Fruit fly (Drosophila melanogaster) whole organism, prepupa: ENCODE measurements around the gene rdgA.

Experiments used
- CG10631 ChIP-seq: fragments of 200-800 bp; sonication (Bioruptor generic); optimal IDR thresholded peaks from 2 replicates; lab custom pipeline; 2016; ENCODE audit warnings: missing biosample characterization, missing genetic modification characterization
- CG10669 ChIP-seq: fragments of 200-800 bp; sonication (Bioruptor generic); optimal IDR thresholded peaks from 3 replicates; lab custom pipeline; 2018; ENCODE audit warnings: missing biosample characterization, mild to moderate bottlenecking, missing genetic modification characterization, moderate library complexity
- CG11294 ChIP-seq: fragments of 200-800 bp; sonication (Bioruptor generic); IDR thresholded peaks from 2 replicates; pipeline ENCODE4 v1.3.6; 2022; ENCODE audit warnings: missing biosample characterization, missing genetic modification characterization
- CG15336 ChIP-seq: fragments of 200-800 bp; sonication (Bioruptor generic); IDR thresholded peaks from 2 replicates; pipeline ENCODE4 v1.3.6; 2022; ENCODE audit warnings: missing biosample characterization, missing genetic modification characterization
- CG1621 ChIP-seq: fragments of 200-800 bp; sonication (Bioruptor generic); optimal IDR thresholded peaks from 3 replicates; lab custom pipeline; 2018; ENCODE audit warnings: missing biosample characterization, mild to moderate bottlenecking, missing genetic modification characterization
- CG16779 ChIP-seq: fragments of 200-800 bp; sonication (Bioruptor generic); optimal IDR thresholded peaks from 3 replicates; lab custom pipeline; 2017; ENCODE audit warnings: missing biosample characterization, mild to moderate bottlenecking, missing genetic modification characterization
- CG3032 ChIP-seq: fragments of 200-800 bp; optimal IDR thresholded peaks from 2 replicates; lab custom pipeline; 2019; ENCODE audit warnings: missing biosample characterization, mild to moderate bottlenecking, missing genetic modification characterization, moderate library complexity
- CG31627 ChIP-seq: fragments of 200-800 bp; sonication (Bioruptor generic); optimal IDR thresholded peaks from 3 replicates; lab custom pipeline; 2016; ENCODE audit warnings: missing biosample characterization, missing genetic modification characterization
- CG32006 ChIP-seq: fragments of 200-800 bp; sonication (Bioruptor generic); optimal IDR thresholded peaks from 3 replicates; lab custom pipeline; 2017; ENCODE audit warnings: missing biosample characterization, mild to moderate bottlenecking, missing genetic modification characterization
- CG34406 ChIP-seq: fragments of 200-800 bp; sonication (Bioruptor generic); optimal IDR thresholded peaks from 3 replicates; lab custom pipeline; 2016; ENCODE audit warnings: missing biosample characterization, missing genetic modification characterization
- CG6163 ChIP-seq: fragments of 200-800 bp; sonication (Bioruptor generic); IDR thresholded peaks from 3 replicates; pipeline ENCODE4 v1.3.6; 2022; ENCODE audit warnings: missing biosample characterization, missing genetic modification characterization
- CG6276 ChIP-seq: fragments of 200-800 bp; sonication (Bioruptor generic); optimal IDR thresholded peaks from 2 replicates; lab custom pipeline; 2017; ENCODE audit warnings: missing biosample characterization, mild to moderate bottlenecking, missing genetic modification characterization
- CG6792 ChIP-seq: fragments of 200-800 bp; sonication (Bioruptor generic); optimal IDR thresholded peaks from 3 replicates; lab custom pipeline; 2016; ENCODE audit warnings: missing biosample characterization, missing genetic modification characterization
- CG6808 ChIP-seq: fragments of 200-800 bp; sonication (Bioruptor generic); optimal IDR thresholded peaks from 3 replicates; lab custom pipeline; 2017; ENCODE audit warnings: missing biosample characterization, missing genetic modification characterization, mild to moderate bottlenecking, moderate library complexity, missing genetic modification reagents
- CG7368 ChIP-seq: fragments of 200-800 bp; sonication (Bioruptor generic); optimal IDR thresholded peaks from 3 replicates; lab custom pipeline; 2016; ENCODE audit warnings: missing biosample characterization, missing genetic modification characterization
- CG8119 ChIP-seq: fragments of 200-800 bp; sonication (Bioruptor generic); IDR thresholded peaks from 3 replicates; pipeline ENCODE4 v1.3.6; 2022; ENCODE audit warnings: missing biosample characterization, missing genetic modification characterization
- CG8319 ChIP-seq: fragments of 200-800 bp; sonication (Bioruptor generic); optimal IDR thresholded peaks from 3 replicates; lab custom pipeline; 2016; ENCODE audit warnings: missing biosample characterization, missing genetic modification characterization
- CG8632 ChIP-seq: fragments of 200-800 bp; sonication (Bioruptor generic); optimal IDR thresholded peaks from 3 replicates; lab custom pipeline; 2016; ENCODE audit warnings: missing biosample characterization, missing genetic modification characterization
- Eip75B ChIP-seq: fragments of 200-800 bp; sonication (Bioruptor generic); optimal IDR thresholded peaks from 3 replicates; lab custom pipeline; 2016; ENCODE audit warnings: missing biosample characterization, missing genetic modification characterization
- Eip78C ChIP-seq: fragments of 200-800 bp; sonication (Bioruptor generic); peaks from one replicate; lab custom pipeline; 2016; ENCODE audit warnings: missing biosample characterization, missing genetic modification characterization
- Eip93F ChIP-seq: fragments of 200-800 bp; sonication (Bioruptor generic); optimal IDR thresholded peaks from 2 replicates; lab custom pipeline; 2016; ENCODE audit warnings: missing biosample characterization, mild to moderate bottlenecking, missing genetic modification characterization
- Ets21C ChIP-seq: fragments of 200-800 bp; sonication (Bioruptor generic); optimal IDR thresholded peaks from 3 replicates; lab custom pipeline; 2016; ENCODE audit warnings: missing biosample characterization, missing genetic modification characterization
- Ets96B ChIP-seq: fragments of 200-800 bp; optimal IDR thresholded peaks from 2 replicates; lab custom pipeline; 2019; ENCODE audit warnings: missing biosample characterization, mild to moderate bottlenecking, missing genetic modification characterization, moderate library complexity
- Hr39 ChIP-seq: fragments of 200-800 bp; sonication (Bioruptor generic); optimal IDR thresholded peaks from 2 replicates; lab custom pipeline; 2016; ENCODE audit warnings: missing biosample characterization, missing genetic modification characterization
- Hr4 ChIP-seq: fragments of 200-800 bp; sonication (Bioruptor generic); optimal IDR thresholded peaks from 3 replicates; lab custom pipeline; 2016; ENCODE audit warnings: missing biosample characterization, missing genetic modification characterization
- Lpt ChIP-seq: fragments of 200-800 bp; sonication (Bioruptor generic); optimal IDR thresholded peaks from 3 replicates; lab custom pipeline; 2016; ENCODE audit warnings: missing biosample characterization, missing genetic modification characterization
- Met ChIP-seq: fragments of 200-800 bp; sonication (Bioruptor generic); optimal IDR thresholded peaks from 3 replicates; lab custom pipeline; 2016; ENCODE audit warnings: missing biosample characterization, missing genetic modification characterization
- OdsH ChIP-seq: fragments of 200-800 bp; sonication (Bioruptor generic); optimal IDR thresholded peaks from 3 replicates; lab custom pipeline; 2016; ENCODE audit warnings: missing biosample characterization, missing genetic modification characterization
- Smox ChIP-seq: fragments of 200-800 bp; sonication (Bioruptor generic); optimal IDR thresholded peaks from 3 replicates; lab custom pipeline; 2016; ENCODE audit warnings: missing biosample characterization, missing genetic modification characterization
- Sox102F ChIP-seq: fragments of 200-800 bp; sonication (Bioruptor generic); optimal IDR thresholded peaks from 2 replicates; lab custom pipeline; 2016; ENCODE audit warnings: missing biosample characterization, mild to moderate bottlenecking, missing genetic modification characterization
- Sox14 ChIP-seq: fragments of 200-800 bp; sonication (Bioruptor generic); optimal IDR thresholded peaks from 3 replicates; lab custom pipeline; 2016; ENCODE audit warnings: missing biosample characterization, missing genetic modification characterization
- acj6 ChIP-seq: fragments of 200-800 bp; sonication (Bioruptor generic); optimal IDR thresholded peaks from 3 replicates; lab custom pipeline; 2016; ENCODE audit warnings: missing biosample characterization, missing genetic modification characterization
- cyc ChIP-seq: fragments of 200-800 bp; sonication (Bioruptor generic); optimal IDR thresholded peaks from 3 replicates; lab custom pipeline; 2016; ENCODE audit warnings: missing biosample characterization, missing genetic modification characterization
- dac ChIP-seq: fragments of 200-800 bp; sonication (Bioruptor generic); optimal IDR thresholded peaks from 2 replicates; lab custom pipeline; 2017; ENCODE audit warnings: missing biosample characterization, mild to moderate bottlenecking, missing genetic modification characterization
- dsx ChIP-seq: fragments of 200-800 bp; optimal IDR thresholded peaks from 3 replicates; lab custom pipeline; 2019; ENCODE audit warnings: missing biosample characterization, mild to moderate bottlenecking, missing genetic modification characterization, moderate library complexity; ENCODE audit not compliant: poor library complexity, severe bottlenecking
- esn ChIP-seq: fragments of 200-800 bp; sonication (Bioruptor generic); optimal IDR thresholded peaks from 2 replicates; lab custom pipeline; 2016; ENCODE audit warnings: missing biosample characterization, mild to moderate bottlenecking, missing genetic modification characterization, moderate library complexity
- fd59A ChIP-seq: fragments of 200-800 bp; sonication (Bioruptor generic); optimal IDR thresholded peaks from 2 replicates; lab custom pipeline; 2017; ENCODE audit warnings: missing biosample characterization, mild to moderate bottlenecking, missing genetic modification characterization, missing genetic modification reagents
- fd85E ChIP-seq: fragments of 200-800 bp; sonication (Bioruptor generic); optimal IDR thresholded peaks from 3 replicates; lab custom pipeline; 2016; ENCODE audit warnings: missing biosample characterization, missing genetic modification characterization
- lz ChIP-seq: fragments of 200-800 bp; sonication (Bioruptor generic); optimal IDR thresholded peaks from 3 replicates; lab custom pipeline; 2016; ENCODE audit warnings: missing biosample characterization, missing genetic modification characterization
- net ChIP-seq: fragments of 200-800 bp; sonication (Bioruptor generic); optimal IDR thresholded peaks from 3 replicates; lab custom pipeline; 2016; ENCODE audit warnings: missing biosample characterization, missing genetic modification characterization
- pdm3 ChIP-seq: fragments of 200-800 bp; sonication (Bioruptor generic); optimal IDR thresholded peaks from 3 replicates; lab custom pipeline; 2016; ENCODE audit warnings: missing biosample characterization, missing genetic modification characterization
- spab ChIP-seq: fragments of 200-800 bp; sonication (Bioruptor generic); optimal IDR thresholded peaks from 2 replicates; lab custom pipeline; 2017; ENCODE audit warnings: missing biosample characterization, mild to moderate bottlenecking, missing genetic modification characterization, missing genetic modification reagents
- ss ChIP-seq, 2 experiments: fragments of 200-800 bp; sonication (Bioruptor generic); optimal IDR thresholded peaks; 2 replicates in 1 of 2; 3 replicates in 1 of 2; lab custom pipeline; 2017 to 2018; ENCODE audit warnings: mild to moderate bottlenecking in 2 of 2, missing biosample characterization in 2 of 2, missing genetic modification characterization in 2 of 2, moderate library complexity in 1 of 2
- svp ChIP-seq: fragments of 200-800 bp; sonication (Bioruptor generic); peaks from one replicate; lab custom pipeline; 2016; ENCODE audit warnings: missing biosample characterization, missing genetic modification characterization
- topi ChIP-seq: fragments of 200-800 bp; sonication (Bioruptor generic); optimal IDR thresholded peaks from 3 replicates; lab custom pipeline; 2016; ENCODE audit warnings: missing biosample characterization, missing genetic modification characterization
- vri ChIP-seq: fragments of 200-800 bp; sonication (Bioruptor generic); optimal IDR thresholded peaks from 3 replicates; lab custom pipeline; 2016; ENCODE audit warnings: missing biosample characterization, mild to moderate bottlenecking, missing genetic modification characterization

rdgA gene

DNA sequence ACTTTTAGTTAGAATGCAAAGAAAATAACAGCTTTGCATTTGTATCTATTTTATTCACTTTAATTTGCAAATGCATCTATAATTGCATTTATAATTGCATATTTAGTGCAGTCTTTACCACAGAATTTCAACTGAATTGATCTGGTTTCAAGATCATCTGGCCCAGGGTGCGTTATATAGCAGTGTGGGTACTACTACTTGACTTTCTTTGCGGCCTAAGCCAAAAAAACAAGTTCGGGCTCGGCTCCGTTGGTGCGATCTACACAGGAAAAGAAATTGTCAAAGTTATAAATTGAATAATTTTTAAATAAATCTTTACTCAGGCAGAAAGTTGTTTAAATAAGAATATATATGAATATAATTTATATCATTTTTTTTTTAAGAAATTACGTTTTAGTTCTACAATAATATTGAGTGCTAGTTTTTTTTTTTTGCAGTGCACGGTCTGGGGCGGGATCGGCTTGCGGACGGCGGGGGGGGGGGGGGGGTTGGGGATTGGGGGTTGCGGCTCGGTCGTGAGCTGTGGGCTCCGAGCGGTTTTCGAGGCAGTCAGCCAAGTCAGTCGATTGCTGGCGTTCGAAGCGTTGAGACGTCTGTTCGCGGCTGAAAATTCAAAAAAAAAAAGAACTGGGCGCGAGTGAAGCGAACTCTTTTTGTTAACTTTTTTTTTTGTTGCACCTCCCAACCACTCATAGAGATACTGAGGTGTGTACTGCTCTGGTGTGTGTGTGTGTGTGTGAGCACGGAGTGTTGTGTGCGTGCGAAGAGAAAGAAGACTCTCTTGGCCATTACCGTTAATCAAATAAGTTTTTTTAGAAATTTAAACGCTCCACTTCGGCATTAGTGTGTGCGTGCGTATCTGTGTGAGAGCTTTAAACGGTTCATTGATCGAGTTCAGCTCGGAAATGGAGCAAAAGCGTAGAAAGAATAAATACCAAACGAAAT lies 43.0 kb upstream of the rdgA start (continued):
- no peak for TF ChIP-seq fd85E (GFP tag; lab: Kevin White, UChicago)
- TF ChIP-seq CG1621 (tag; lab: Kevin White, UChicago): peak; percentile 71
- peak; percentile 40 for TF ChIP-seq CG7368 (GFP tag; lab: Kevin White, UChicago)
- peak; percentile 71 for TF ChIP-seq Hr39 (GFP tag; lab: Kevin White, UChicago)
- peak; percentile 57 for TF ChIP-seq Sox14 (GFP tag; lab: Kevin White, UChicago)
- peak; percentile 70 for TF ChIP-seq CG31627 (GFP tag; lab: Kevin White, UChicago)
- TF ChIP-seq cyc (GFP tag; lab: Kevin White, UChicago): peak; percentile 71
- peak; percentile 66 for TF ChIP-seq Ets21C (GFP tag; lab: Kevin White, UChicago)
- TF ChIP-seq Lpt (GFP tag; lab: Kevin White, UChicago): peak; percentile 84
- peak; percentile 87 for TF ChIP-seq CG34406 (GFP tag; lab: Kevin White, UChicago)
- TF ChIP-seq CG3032 (tag; lab: Kevin White, UChicago): peak; percentile 88

DNA sequence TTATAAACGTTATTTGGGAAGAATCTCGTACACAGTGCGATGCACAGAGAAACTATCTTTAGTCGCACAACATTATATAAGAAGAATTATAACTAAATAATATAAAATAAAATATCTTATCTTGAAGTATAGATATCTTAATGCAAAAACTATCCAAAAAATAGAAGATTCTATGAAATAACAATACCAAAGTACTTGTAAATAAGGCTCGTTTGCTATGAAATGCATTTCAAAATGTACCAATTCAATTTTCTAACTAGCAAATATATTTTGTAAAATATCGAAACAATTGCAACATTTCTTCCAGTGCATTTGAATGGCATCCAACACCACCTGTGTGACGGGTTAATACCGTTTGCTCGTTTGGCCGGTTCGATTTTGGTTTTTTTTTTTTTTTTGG lies 40.6 kb upstream of the rdgA start:
- peak; percentile 40 for TF ChIP-seq lz (GFP tag; lab: Kevin White, UChicago)
- TF ChIP-seq CG6163 (GFP tag; lab: Robert Waterston, UW): 0 out of 3 replicates have a peak, but pooled peaks have one; percentile 33
- TF ChIP-seq CG11294 (GFP tag; lab: Robert Waterston, UW): no peak
- no peak for TF ChIP-seq CG10669 (GFP tag; lab: Kevin White, UChicago)
- no peak for TF ChIP-seq CG32006 (GFP tag; lab: Kevin White, UChicago)
- TF ChIP-seq CG8319 (GFP tag; lab: Kevin White, UChicago): no peak
- no peak for TF ChIP-seq pdm3
- peak; percentile 36 for TF ChIP-seq cyc (GFP tag; lab: Kevin White, UChicago)
- peak; percentile 38 for TF ChIP-seq Sox102F
- TF ChIP-seq Smox (GFP tag; lab: Kevin White, UChicago): peak; percentile 45
- peak; percentile 44 for TF ChIP-seq CG34406 (GFP tag; lab: Kevin White, UChicago)
- no peak for TF ChIP-seq Sox14 (GFP tag; lab: Kevin White, UChicago)
- TF ChIP-seq dac (GFP tag; lab: Kevin White, UChicago): no peak
- no peak for TF ChIP-seq fd59A (GFP tag; lab: Kevin White, UChicago)
- no peak for TF ChIP-seq net (GFP tag; lab: Kevin White, UChicago)
- peak in 1 of 2 experiments; percentile 7 for TF ChIP-seq ss (GFP tag; optimal IDR thresholded peaks at IDR 0.05; lab: Kevin White, UChicago)
- peak; percentile 62 for TF ChIP-seq esn (GFP tag; lab: Kevin White, UChicago)
- TF ChIP-seq vri (GFP tag; lab: Kevin White, UChicago): no peak
- TF ChIP-seq CG6276 (GFP tag; lab: Kevin White, UChicago): peak; percentile 13
- TF ChIP-seq Eip78C (GFP tag; lab: Kevin White, UChicago): peak; percentile 69
- TF ChIP-seq CG6808: no peak
- TF ChIP-seq CG1621 (tag; lab: Kevin White, UChicago): no peak
- peak; percentile 49 for TF ChIP-seq topi
- no peak for TF ChIP-seq dsx (GFP tag; lab: Kevin White, UChicago)
- TF ChIP-seq CG6792 (GFP tag; lab: Kevin White, UChicago): peak; percentile 40
- peak; percentile 19 for TF ChIP-seq CG8632 (GFP tag; lab: Kevin White, UChicago)
- peak; percentile 28; the same call in 1 of the 3 replicates for TF ChIP-seq CG8119 (GFP tag; lab: Robert Waterston, UW)
- TF ChIP-seq OdsH (GFP tag; lab: Kevin White, UChicago): peak; percentile 27
- peak; percentile 5 for TF ChIP-seq acj6 (GFP tag; lab: Kevin White, UChicago)
- peak; percentile 72 for TF ChIP-seq svp
- peak; percentile 22 for TF ChIP-seq Ets96B (tag; lab: Kevin White, UChicago)
- TF ChIP-seq CG10631 (GFP tag; lab: Kevin White, UChicago): peak; percentile 22
- no peak for TF ChIP-seq Eip75B
- no peak for TF ChIP-seq Ets21C (GFP tag; lab: Kevin White, UChicago)
- TF ChIP-seq Met: peak; percentile 44
- TF ChIP-seq Lpt (GFP tag; lab: Kevin White, UChicago): no peak
- TF ChIP-seq CG3032 (tag; lab: Kevin White, UChicago): peak; percentile 34
- no peak for TF ChIP-seq Eip93F (GFP tag; lab: Kevin White, UChicago)
- TF ChIP-seq CG15336 (GFP tag; lab: Robert Waterston, UW): peak; percentile 32; the same call in 1 of the 2 replicates
- no peak for TF ChIP-seq spab (GFP tag; lab: Kevin White, UChicago)
- TF ChIP-seq CG31627 (GFP tag; lab: Kevin White, UChicago): peak; percentile 36
- no peak for TF ChIP-seq Hr4 (GFP tag; lab: Kevin White, UChicago)
- TF ChIP-seq CG16779 (tag; lab: Kevin White, UChicago): no peak
